Worm (Caenorhabditis elegans) whole organism, L4 larva: ENCODE results near the gene srj-6.

Experiments used
- attf-4 ChIP-seq: sonication (generic microtip); optimal IDR thresholded peaks from 3 replicates; lab custom pipeline; 2017; ENCODE audit warnings: missing biosample characterization, missing genetic modification characterization
- ceh-62 ChIP-seq: sonication (generic microtip); optimal IDR thresholded peaks from 2 replicates; lab custom pipeline; 2017; ENCODE audit warnings: missing biosample characterization, missing genetic modification characterization
- ceh-82 ChIP-seq: sonication (generic microtip); optimal IDR thresholded peaks from 2 replicates; lab custom pipeline; 2017; ENCODE audit warnings: missing biosample characterization, missing genetic modification characterization
- ces-1 ChIP-seq: fragments of 150-350 bp; sonication (generic microtip); optimal IDR thresholded peaks from 4 replicates; lab custom pipeline; 2014; ENCODE audit warnings: missing biosample characterization, missing genetic modification reagents, missing genetic modification characterization
- cey-2 ChIP-seq: sonication (generic microtip); optimal IDR thresholded peaks from 3 replicates; lab custom pipeline; 2017; ENCODE audit warnings: missing genetic modification characterization, mild to moderate bottlenecking, missing compliant biosample characterization, antibody characterized with exemption, borderline replicate concordance; ENCODE audit not compliant: insufficient read depth
- daf-16 ChIP-seq, 3 experiments: sonication (generic microtip); optimal IDR thresholded peaks; 2 replicates each; lab custom pipeline; 2016 to 2017; ENCODE audit warnings: missing genetic modification characterization in 3 of 3, missing genetic modification reagents in 3 of 3, mild to moderate bottlenecking in 2 of 3, missing compliant biosample characterization in 2 of 3, missing biosample characterization in 1 of 3, moderate library complexity in 1 of 3
- dmd-6 ChIP-seq: fragments of 200-800 bp; sonication (Bioruptor generic); IDR thresholded peaks from 2 replicates; pipeline ENCODE4 v1.3.6; 2022; ENCODE audit warnings: missing genetic modification reagents, missing genetic modification characterization, missing compliant biosample characterization
- dmd-9 ChIP-seq: fragments of 200-800 bp; sonication (Bioruptor generic); IDR thresholded peaks from 2 replicates; pipeline ENCODE4 v1.3.6; 2022; ENCODE audit warnings: missing genetic modification reagents, missing genetic modification characterization, missing compliant biosample characterization
- duxl-1 ChIP-seq: sonication (generic microtip); optimal IDR thresholded peaks from 2 replicates; lab custom pipeline; 2016; ENCODE audit warnings: mild to moderate bottlenecking, missing genetic modification characterization, moderate library complexity, missing compliant biosample characterization; ENCODE audit not compliant: poor library complexity
- dve-1 ChIP-seq: sonication (generic microtip); optimal IDR thresholded peaks from 2 replicates; lab custom pipeline; 2017; ENCODE audit warnings: antibody characterized with exemption, mild to moderate bottlenecking, missing genetic modification characterization, missing compliant biosample characterization; ENCODE audit not compliant: insufficient read depth
- gei-8 ChIP-seq: fragments of 200-800 bp; sonication (Bioruptor generic); optimal IDR thresholded peaks from 2 replicates; lab custom pipeline; 2018; ENCODE audit warnings: mild to moderate bottlenecking, missing genetic modification characterization, missing compliant biosample characterization
- hif-1 ChIP-seq, 2 experiments: sonication (generic microtip); optimal IDR thresholded peaks; 2 replicates each; lab custom pipeline; 2016 to 2017; ENCODE audit warnings: missing compliant biosample characterization in 2 of 2, missing genetic modification characterization in 2 of 2, missing genetic modification reagents in 2 of 2, missing genotype in 2 of 2, mild to moderate bottlenecking in 1 of 2
- hlh-11 ChIP-seq: fragments of 200-800 bp; sonication (Bioruptor generic); optimal IDR thresholded peaks from 2 replicates; lab custom pipeline; 2018; ENCODE audit warnings: mild to moderate bottlenecking, missing genetic modification characterization, missing compliant biosample characterization
- hlh-30 ChIP-seq: sonication (generic microtip); optimal IDR thresholded peaks from 2 replicates; lab custom pipeline; 2017; ENCODE audit warnings: antibody characterized with exemption, mild to moderate bottlenecking, missing genetic modification characterization, missing compliant biosample characterization; ENCODE audit not compliant: insufficient read depth
- hmg-1.1 ChIP-seq: fragments of 200-800 bp; sonication (Bioruptor generic); IDR thresholded peaks from 2 replicates; pipeline ENCODE4 v1.3.6; 2022; ENCODE audit warnings: missing genetic modification reagents, missing genetic modification characterization, missing compliant biosample characterization
- lim-7 ChIP-seq: fragments of 200-800 bp; sonication (Bioruptor generic); IDR thresholded peaks from 2 replicates; pipeline ENCODE4 v1.3.6; 2022; ENCODE audit warnings: missing genetic modification characterization, missing compliant biosample characterization
- lin-38 ChIP-seq: fragments of 200-800 bp; sonication (Bioruptor generic); IDR thresholded peaks from 2 replicates; pipeline ENCODE4 v1.3.6; 2022; ENCODE audit warnings: missing genetic modification reagents, missing genetic modification characterization, missing compliant biosample characterization
- lin-39 ChIP-seq: fragments of 150-350 bp; optimal IDR thresholded peaks from 2 replicates; lab custom pipeline; 2014; ENCODE audit warnings: missing biosample characterization, missing genetic modification reagents, missing genetic modification characterization
- lsy-2 ChIP-seq, 2 experiments: fragments of 150-350 bp in 1 of 2; sonication (generic microtip) in 1 of 2; optimal IDR thresholded peaks; 2 replicates each; lab custom pipeline; 2014 to 2017; ENCODE audit warnings: missing biosample characterization in 2 of 2, missing genetic modification characterization in 2 of 2
- mdl-1 ChIP-seq, 2 experiments: fragments of 150-350 bp in 1 of 2; sonication (generic microtip) in 1 of 2; optimal IDR thresholded peaks; 2 replicates each; lab custom pipeline; 2014 to 2017; ENCODE audit warnings: missing biosample characterization in 2 of 2, missing genetic modification characterization in 2 of 2
- mep-1 ChIP-seq: fragments of 150-350 bp; sonication (generic microtip); optimal IDR thresholded peaks from 3 replicates; lab custom pipeline; 2014; ENCODE audit warnings: missing biosample characterization, missing genetic modification characterization
- mes-2 ChIP-seq: sonication (generic microtip); optimal IDR thresholded peaks from 2 replicates; lab custom pipeline; 2016; ENCODE audit warnings: missing genotype, mild to moderate bottlenecking, missing genetic modification characterization, missing compliant biosample characterization; ENCODE audit not compliant: poor library complexity, severe bottlenecking
- mxl-2 ChIP-seq: fragments of 200-800 bp; sonication (Bioruptor generic); conservative IDR thresholded peaks from 2 replicates; pipeline ENCODE4 v1.3.6; 2022; ENCODE audit warnings: missing genetic modification reagents, missing genetic modification characterization, missing compliant biosample characterization
- mxl-3 ChIP-seq: fragments of 200-800 bp; sonication (Bioruptor generic); optimal IDR thresholded peaks from 2 replicates; lab custom pipeline; 2018; ENCODE audit warnings: mild to moderate bottlenecking, missing genetic modification characterization, missing compliant biosample characterization
- nhr-11 ChIP-seq: fragments of 150-350 bp; optimal IDR thresholded peaks from 2 replicates; lab custom pipeline; 2014; ENCODE audit warnings: missing biosample characterization, missing genetic modification characterization
- nhr-237 ChIP-seq: sonication (generic microtip); optimal IDR thresholded peaks from 2 replicates; lab custom pipeline; 2017; ENCODE audit warnings: missing biosample characterization, missing genetic modification characterization
- nhr-28 ChIP-seq: fragments of 150-350 bp; optimal IDR thresholded peaks from 2 replicates; lab custom pipeline; 2014; ENCODE audit warnings: missing biosample characterization, missing genetic modification characterization
- nhr-48 ChIP-seq: sonication (generic microtip); optimal IDR thresholded peaks from 2 replicates; lab custom pipeline; 2016; ENCODE audit warnings: mild to moderate bottlenecking, missing genetic modification characterization, missing compliant biosample characterization
- nhr-77 ChIP-seq: fragments of 150-350 bp; optimal IDR thresholded peaks from 2 replicates; lab custom pipeline; 2014; ENCODE audit warnings: missing biosample characterization, missing genetic modification characterization
- pha-4 ChIP-seq, 2 experiments: fragments of 150-350 bp in 1 of 2; fragments of 200-800 bp in 1 of 2; sonication (Bioruptor generic) in 1 of 2; IDR thresholded peaks in 1 of 2; optimal IDR thresholded peaks in 1 of 2; 2 replicates each; pipeline versions ENCODE4 v1.3.6 to Lab custom; 2014 to 2022; ENCODE audit warnings: missing genetic modification characterization in 2 of 2, missing genetic modification reagents in 2 of 2, missing biosample characterization in 1 of 2, missing compliant biosample characterization in 1 of 2
- pqm-1 ChIP-seq: sonication (generic microtip); optimal IDR thresholded peaks from 2 replicates; lab custom pipeline; 2017; ENCODE audit warnings: missing biosample characterization, missing genetic modification characterization
- saeg-2 ChIP-seq: fragments of 200-800 bp; sonication (Bioruptor generic); IDR thresholded peaks from 2 replicates; pipeline ENCODE4 v1.3.6; 2022; ENCODE audit warnings: missing genetic modification reagents, missing genetic modification characterization, missing compliant biosample characterization
- sdz-12 ChIP-seq: fragments of 200-800 bp; sonication (Bioruptor generic); optimal IDR thresholded peaks from 2 replicates; lab custom pipeline; 2018; ENCODE audit warnings: mild to moderate bottlenecking, missing genetic modification characterization, missing compliant biosample characterization
- snpc-4 ChIP-seq: fragments of 150-350 bp; optimal IDR thresholded peaks from 2 replicates; lab custom pipeline; 2014; ENCODE audit warnings: missing biosample characterization, missing genetic modification characterization
- unc-130 ChIP-seq: sonication (generic microtip); optimal IDR thresholded peaks from 2 replicates; lab custom pipeline; 2016; ENCODE audit warnings: missing genetic modification reagents, missing genetic modification characterization, missing compliant biosample characterization
- unc-62 ChIP-seq, 3 experiments: fragments of 150-350 bp in 1 of 3; sonication (generic microtip); optimal IDR thresholded peaks in 2 of 3; peaks in 1 of 3; 1 replicate in 1 of 3; 2 replicates in 2 of 3; lab custom pipeline; 2014 to 2017; ENCODE audit warnings: missing biosample characterization in 3 of 3, missing genetic modification characterization in 3 of 3, missing genetic modification reagents in 3 of 3, missing genotype in 1 of 3
- zfp-3 ChIP-seq: fragments of 200-800 bp; sonication (Bioruptor generic); conservative IDR thresholded peaks from 2 replicates; pipeline ENCODE4 v1.3.6; 2022; ENCODE audit warnings: missing genetic modification reagents, missing genetic modification characterization, missing compliant biosample characterization
- ztf-11 ChIP-seq: fragments of 150-350 bp; optimal IDR thresholded peaks from 2 replicates; lab custom pipeline; 2014; ENCODE audit warnings: missing biosample characterization, missing genetic modification characterization

srj-6 gene

ce11 chrV:636281-636680 lies 18.0 kb downstream of the srj-6 start, which contains the start of gene pals-31:
TSS of gene pals-31 (plus strand) at chrV:636581.
- TF ChIP-seq ztf-11 (tag; lab: Kevin White, UChicago) (no peak), ces-1 (GFP tag; lab: Kevin White, UChicago) (no peak), sdz-12 (GFP tag; lab: Kevin White, UChicago) (no peak), lin-39 (tag; lab: Kevin White, UChicago) (no peak), hlh-11 (no peak), attf-4 (tag; lab: Kevin White, UChicago) (no peak), nhr-11 (tag; lab: Kevin White, UChicago) (no peak), ceh-82 (no peak), lin-38 (GFP tag; lab: Robert Waterston, UW) (no peak), nhr-237 (tag; lab: Kevin White, UChicago) (no peak), gei-8 (GFP tag; lab: Kevin White, UChicago) (no peak), ceh-62 (tag; lab: Kevin White, UChicago) (no peak), dmd-9 (GFP tag; lab: Robert Waterston, UW) (no peak)
- TF ChIP-seq, all 104 proteins: peak for 0

ce11 chrV:635630-636029 lies 18.7 kb downstream of the srj-6 start:
- no peak for TF ChIP-seq lim-7 (GFP tag; lab: Robert Waterston, UW)
- TF ChIP-seq dve-1 = peak; percentile 66
- TF ChIP-seq hmg-1.1 (GFP tag; lab: Robert Waterston, UW) = 0 out of 2 replicates have a peak, but pooled peaks have one; percentile 16
- TF ChIP-seq hlh-11 = peak; percentile 84
- no peak for TF ChIP-seq pha-4 (GFP tag; IDR thresholded peaks at IDR 0.05; lab: Robert Waterston, UW)
- no peak for TF ChIP-seq pha-4 (tag; optimal IDR thresholded peaks at IDR 0.05; lab: Kevin White, UChicago)
- no peak for TF ChIP-seq zfp-3 (GFP tag; lab: Robert Waterston, UW)
- TF ChIP-seq unc-62 (GFP tag; optimal IDR thresholded peaks at IDR 0.05 in 1 of 2; lab: Kevin White, UChicago) = no peak
- TF ChIP-seq unc-62 (tag; optimal IDR thresholded peaks at IDR 0.05; lab: Kevin White, UChicago) = no peak
- peak; percentile 33 for TF ChIP-seq mes-2 (tag; lab: Kevin White, UChicago)
- no peak for TF ChIP-seq cey-2 (tag; lab: Kevin White, UChicago)
- peak in 1 of 2 experiments; percentile 2 for TF ChIP-seq lsy-2 (tag; optimal IDR thresholded peaks at IDR 0.05; lab: Kevin White, UChicago)
- TF ChIP-seq hlh-30 (tag; lab: Kevin White, UChicago) = peak; percentile 87
- no peak for TF ChIP-seq unc-130 (GFP tag; lab: Kevin White, UChicago)
- TF ChIP-seq hif-1 (tag; optimal IDR thresholded peaks at IDR 0.05; lab: Kevin White, UChicago) = peak in 1 of 2 experiments; percentile 4
- TF ChIP-seq sdz-12 (GFP tag; lab: Kevin White, UChicago) = no peak
- no peak for TF ChIP-seq saeg-2
- TF ChIP-seq duxl-1 (tag; lab: Kevin White, UChicago) = peak; percentile 51
- peak; percentile 98 for TF ChIP-seq nhr-28 (tag; lab: Kevin White, UChicago)
- no peak for TF ChIP-seq daf-16 (GFP tag; optimal IDR thresholded peaks at IDR 0.05; lab: Kevin White, UChicago)
- peak; percentile 40 for TF ChIP-seq daf-16 (tag; optimal IDR thresholded peaks at IDR 0.05; lab: Kevin White, UChicago)
- TF ChIP-seq nhr-77 (tag; lab: Kevin White, UChicago) = peak; percentile 85
- TF ChIP-seq nhr-48 = peak; percentile 19
- peak; percentile 61; the same call in 1 of the 2 replicates for TF ChIP-seq dmd-6 (GFP tag; lab: Robert Waterston, UW)
- TF ChIP-seq mdl-1 (tag; optimal IDR thresholded peaks at IDR 0.05; lab: Kevin White, UChicago) = peak; percentile 15 to 74
- peak; percentile 5 for TF ChIP-seq mep-1 (tag; lab: Kevin White, UChicago)
- no peak for TF ChIP-seq snpc-4 (tag; lab: Kevin White, UChicago)
- TF ChIP-seq mxl-3 (GFP tag; lab: Kevin White, UChicago) = peak; percentile 78
- no peak for TF ChIP-seq mxl-2
- TF ChIP-seq pqm-1 (tag; lab: Kevin White, UChicago) = peak; percentile 66
